Fruit fly (Drosophila melanogaster): Measurements from ENCODE around the gene hzg.

hzg gene

DNA sequence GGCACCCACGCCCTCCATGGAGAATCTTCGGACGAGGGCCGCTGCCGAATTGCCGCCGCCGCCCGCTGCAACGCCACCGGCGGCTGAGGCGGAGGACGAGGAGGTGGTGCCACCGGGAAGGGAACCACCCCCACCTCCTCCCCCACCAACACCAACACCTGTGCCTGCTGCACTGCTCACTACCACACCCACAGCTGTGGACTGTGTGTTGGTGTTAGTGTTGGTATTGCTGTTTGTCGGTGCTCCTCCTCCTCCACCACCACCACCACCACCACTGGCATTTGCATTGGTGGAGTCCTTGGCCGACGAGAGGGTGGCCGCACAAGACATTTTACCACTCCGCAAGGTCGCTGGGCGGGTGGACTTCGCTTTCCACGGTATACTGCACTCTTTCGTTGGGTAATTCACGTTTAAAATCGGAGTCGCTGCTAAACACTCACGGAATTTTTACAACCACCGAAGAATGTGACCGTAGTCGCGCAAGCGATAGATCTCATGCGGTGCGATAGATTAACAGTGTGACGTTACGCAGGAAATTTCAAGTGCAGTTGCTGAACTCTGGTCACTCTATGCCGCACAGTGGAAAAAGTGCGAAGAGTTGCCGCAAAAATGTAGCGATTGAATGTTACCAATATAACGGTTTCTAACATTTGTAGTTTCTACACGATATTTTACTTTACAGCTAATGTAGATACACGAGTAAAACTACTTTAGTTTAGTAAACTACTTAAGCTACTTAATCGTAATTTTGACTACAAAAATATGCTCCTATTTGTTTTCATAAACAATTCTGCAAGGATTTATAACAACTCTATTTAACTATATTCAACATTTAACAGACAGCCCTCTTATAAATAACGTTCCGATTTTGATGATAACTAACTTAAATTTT, 7.0 kb upstream of the hzg start, which contains the start of gene mib1 (continued):
- peak; percentile 53 for TF ChIP-seq CG3919 (GFP tag; optimal IDR thresholded peaks at IDR 0.05)
- TF ChIP-seq CG11902 (GFP tag; optimal IDR thresholded peaks at IDR 0.05) = no peak
- no peak for TF ChIP-seq Eip75B (GFP tag; optimal IDR thresholded peaks at IDR 0.05)
- peak; percentile 32 for TF ChIP-seq Lpt (GFP tag; optimal IDR thresholded peaks at IDR 0.05)
- no peak for TF ChIP-seq Hr38 (GFP tag; optimal IDR thresholded peaks at IDR 0.05)
- no peak; the same call in 1 of the 2 replicates for TF ChIP-seq CG11294 (GFP tag; IDR thresholded peaks at IDR 0.05)
- TF ChIP-seq esn (GFP tag; optimal IDR thresholded peaks at IDR 0.05) = no peak
- TF ChIP-seq CG11762 (GFP tag; optimal IDR thresholded peaks at IDR 0.05; ENCODE audit: insufficient read depth) = no peak
- TF ChIP-seq Smox (GFP tag; optimal IDR thresholded peaks at IDR 0.05) = no peak
- peak; percentile 48 for TF ChIP-seq CG6163 (GFP tag; IDR thresholded peaks at IDR 0.05)
- no peak for TF ChIP-seq dsx (GFP tag; optimal IDR thresholded peaks at IDR 0.05; ENCODE audit: poor library complexity, severe bottlenecking)
- peak; percentile 24 for TF ChIP-seq fkh (GFP tag; optimal IDR thresholded peaks at IDR 0.05)
- TF ChIP-seq CG34406 (GFP tag; optimal IDR thresholded peaks at IDR 0.05) = no peak
- no peak for TF ChIP-seq topi (GFP tag; optimal IDR thresholded peaks at IDR 0.05)
- TF ChIP-seq CG8632 (GFP tag; optimal IDR thresholded peaks at IDR 0.05) = no peak
- no peak for TF ChIP-seq pdm3 (GFP tag; optimal IDR thresholded peaks at IDR 0.05)
- peak; percentile 36 for TF ChIP-seq CG8319 (GFP tag; optimal IDR thresholded peaks at IDR 0.05)
- TF ChIP-seq net (GFP tag; optimal IDR thresholded peaks at IDR 0.05) = peak; percentile 34
- TF ChIP-seq Ets21C (GFP tag; optimal IDR thresholded peaks at IDR 0.05) = no peak
- no peak for TF ChIP-seq salr (GFP tag; optimal IDR thresholded peaks at IDR 0.05)
- no peak for TF ChIP-seq CG10669 (GFP tag; optimal IDR thresholded peaks at IDR 0.05)
- TF ChIP-seq OdsH (GFP tag; optimal IDR thresholded peaks at IDR 0.05) = no peak
- TF ChIP-seq vri (GFP tag; optimal IDR thresholded peaks at IDR 0.05) = no peak
- no peak for TF ChIP-seq CG4318 (GFP tag; optimal IDR thresholded peaks at IDR 0.05)
- TF ChIP-seq fd59A (GFP tag; optimal IDR thresholded peaks at IDR 0.05) = peak; percentile 4
- no peak for TF ChIP-seq Hr39 (GFP tag; optimal IDR thresholded peaks at IDR 0.05)
- TF ChIP-seq CG15336 (GFP tag; IDR thresholded peaks at IDR 0.05) = 0 out of 2 replicates have a peak, but pooled peaks have one; percentile 19
- TF ChIP-seq lz (GFP tag; optimal IDR thresholded peaks at IDR 0.05) = no peak
- peak; percentile 24 for TF ChIP-seq CG32006 (GFP tag; optimal IDR thresholded peaks at IDR 0.05)
- TF ChIP-seq Ets96B (tag; optimal IDR thresholded peaks at IDR 0.05) = no peak
- no peak; the same call in 1 of the 2 replicates for TF ChIP-seq Gug (GFP tag; IDR thresholded peaks at IDR 0.05)

DNA sequence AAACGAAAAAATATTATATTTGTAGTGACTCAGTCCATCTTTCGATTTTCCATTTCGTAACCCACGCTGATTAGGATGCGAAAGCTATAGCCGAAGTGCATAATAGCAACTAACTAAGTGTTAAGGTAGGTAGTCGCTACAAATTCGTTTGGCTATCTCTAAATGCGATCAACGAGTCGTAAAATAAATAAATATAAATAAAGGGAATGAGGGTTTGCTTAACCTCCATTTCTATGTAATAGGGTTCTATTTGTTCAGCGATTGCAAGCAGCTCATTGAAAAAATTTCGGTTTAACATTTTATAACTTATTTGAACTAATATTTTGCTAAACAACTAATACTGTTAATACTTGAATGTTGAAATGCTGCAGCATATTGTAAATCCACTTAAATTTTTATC, 5.6 kb upstream of the hzg start:
- no peak for TF ChIP-seq lz (GFP tag; optimal IDR thresholded peaks at IDR 0.05)
- TF ChIP-seq fkh (GFP tag; optimal IDR thresholded peaks at IDR 0.05) = peak; percentile 11

DNA sequence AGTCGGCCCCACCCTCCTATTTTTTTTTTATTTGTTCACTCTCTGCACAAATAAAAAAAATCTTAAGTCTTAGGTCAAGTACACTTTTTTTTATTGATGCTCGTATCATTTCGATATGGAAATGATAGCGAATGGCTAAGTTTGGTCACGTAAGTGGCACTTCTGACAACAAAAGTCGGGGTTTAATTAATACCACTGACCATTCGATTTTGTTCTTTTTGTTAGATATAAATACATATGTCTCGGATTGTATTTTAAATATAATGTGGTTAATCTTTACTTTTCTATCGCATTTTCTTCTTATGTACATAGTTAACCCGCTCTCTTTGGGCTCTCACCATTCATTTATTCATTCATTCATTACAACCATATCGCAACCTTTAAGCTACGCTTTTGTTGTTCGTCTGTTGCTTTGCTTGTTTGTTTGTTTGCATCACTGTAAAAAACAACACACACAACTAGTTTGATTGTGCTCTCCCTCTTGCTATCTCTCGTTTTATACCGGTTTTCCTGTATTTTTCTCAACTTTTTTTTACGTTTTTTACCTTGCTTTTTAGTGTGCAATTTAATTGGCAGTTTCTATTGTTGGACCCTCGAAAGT, 2.3 kb downstream of the hzg start:
- TF ChIP-seq Ets21C (GFP tag; optimal IDR thresholded peaks at IDR 0.05) = no peak
- no peak for TF ChIP-seq CG8632 (GFP tag; optimal IDR thresholded peaks at IDR 0.05)
- TF ChIP-seq CG9139 (GFP tag; optimal IDR thresholded peaks at IDR 0.05) = peak; percentile 55
- no peak for TF ChIP-seq fd85E (GFP tag; optimal IDR thresholded peaks at IDR 0.05)
- TF ChIP-seq Lpt (GFP tag; optimal IDR thresholded peaks at IDR 0.05) = peak; percentile 30
- TF ChIP-seq CG10669 (GFP tag; optimal IDR thresholded peaks at IDR 0.05) = peak; percentile 24
- TF ChIP-seq CG3032 (tag; optimal IDR thresholded peaks at IDR 0.05) = peak; percentile 8
- 0 out of 2 replicates have a peak, but pooled peaks have one; percentile 30 for TF ChIP-seq Gug (GFP tag; IDR thresholded peaks at IDR 0.05)
- TF ChIP-seq Eip93F (GFP tag; optimal IDR thresholded peaks at IDR 0.05) = no peak
- TF ChIP-seq vri (GFP tag; optimal IDR thresholded peaks at IDR 0.05) = no peak
- TF ChIP-seq CG11902 (GFP tag; optimal IDR thresholded peaks at IDR 0.05) = no peak
- peak; percentile 37 for TF ChIP-seq pdm3 (GFP tag; optimal IDR thresholded peaks at IDR 0.05)
- no peak for TF ChIP-seq CG4318 (GFP tag; optimal IDR thresholded peaks at IDR 0.05)
- TF ChIP-seq CG7368 (GFP tag; optimal IDR thresholded peaks at IDR 0.05) = no peak
- TF ChIP-seq CG6276 (GFP tag; optimal IDR thresholded peaks at IDR 0.05) = peak; percentile 89
- peak; percentile 66 for TF ChIP-seq CG16779 (tag; optimal IDR thresholded peaks at IDR 0.05)
- no peak for TF ChIP-seq Sox15 (GFP tag; optimal IDR thresholded peaks at IDR 0.05)
- TF ChIP-seq Sox102F (GFP tag; optimal IDR thresholded peaks at IDR 0.05) = no peak
- TF ChIP-seq svp (GFP tag) = peak; percentile 48
- TF ChIP-seq eg (GFP tag; IDR thresholded peaks at IDR 0.05) = peak; percentile 74
- peak; percentile 25 for TF ChIP-seq dsx (GFP tag; optimal IDR thresholded peaks at IDR 0.05; ENCODE audit: poor library complexity, severe bottlenecking)
- TF ChIP-seq spab (GFP tag; optimal IDR thresholded peaks at IDR 0.05) = no peak
- peak; percentile 71 for TF ChIP-seq CG15336 (GFP tag; IDR thresholded peaks at IDR 0.05)
- TF ChIP-seq cyc (GFP tag; optimal IDR thresholded peaks at IDR 0.05) = no peak
- no peak for TF ChIP-seq CG31627 (GFP tag; optimal IDR thresholded peaks at IDR 0.05)
- no peak for TF ChIP-seq Hr39 (GFP tag; optimal IDR thresholded peaks at IDR 0.05)

All from whole organism, prepupa.